Fruit fly (Drosophila melanogaster): ENCODE measurements around the gene CG14572.

DNA sequence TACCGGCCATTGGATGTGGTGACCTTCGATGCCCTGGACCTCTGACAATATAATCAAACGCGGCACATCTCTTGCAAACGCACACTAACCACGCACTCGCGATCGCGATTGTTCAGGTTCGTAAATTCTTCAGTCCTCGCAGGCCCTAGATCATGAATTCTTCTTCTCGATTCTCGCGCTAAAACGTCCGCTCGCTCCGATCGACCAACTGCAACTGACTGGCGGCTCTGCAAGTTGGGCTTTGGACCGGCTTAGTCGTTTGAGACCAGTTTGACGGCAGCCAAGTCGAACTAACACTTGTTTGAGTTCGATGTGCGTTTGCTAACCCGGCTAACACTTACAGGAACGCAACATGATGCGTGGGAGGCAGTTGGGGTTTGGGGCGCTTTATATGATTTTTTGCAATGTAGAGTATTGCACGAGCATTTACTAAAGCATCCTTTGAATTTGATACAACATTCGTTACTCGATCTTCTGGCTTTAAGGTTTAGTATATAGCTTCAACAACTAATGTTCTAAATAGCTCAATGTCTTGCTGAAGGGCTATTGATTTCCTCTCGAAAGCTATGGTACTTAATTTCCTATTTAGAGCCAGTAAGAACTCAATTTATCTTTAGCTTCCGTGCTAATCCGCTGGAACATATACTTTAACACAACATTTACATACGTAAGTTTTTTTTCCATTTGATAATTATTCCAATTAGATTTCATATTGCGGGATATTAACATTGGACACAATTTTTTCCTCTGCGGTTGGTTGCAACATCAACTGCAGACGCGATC, 35.0 kb upstream of the CG14572 start, which contains the start of gene CG32447:
- TF ChIP-seq kay (GFP tag; ENCODE audit: borderline replicate concordance) (no peak), CG33017 (tag; optimal IDR thresholded peaks at IDR 0.05) (no peak)

Measured in whole organism, adult.